Worm (Caenorhabditis elegans) whole organism, L2 larva: ENCODE data around the gene spsb-2.

Experiments
- C34F6.9 ChIP-seq: fragments of 150-350 bp; optimal IDR thresholded peaks from 2 replicates; lab custom pipeline; 2014; ENCODE audit warnings: missing biosample characterization, missing genetic modification characterization
- alr-1 ChIP-seq: fragments of 150-350 bp; optimal IDR thresholded peaks from 2 replicates; lab custom pipeline; 2014; ENCODE audit warnings: missing biosample characterization, missing genetic modification characterization
- aly-2 ChIP-seq: fragments of 150-350 bp; optimal IDR thresholded peaks from 2 replicates; lab custom pipeline; 2014; ENCODE audit warnings: missing biosample characterization, missing genetic modification characterization
- ceh-16 ChIP-seq: fragments of 150-350 bp; optimal IDR thresholded peaks from 2 replicates; lab custom pipeline; 2014; ENCODE audit warnings: missing biosample characterization, missing genetic modification characterization
- ceh-82 ChIP-seq: fragments of 150-350 bp; optimal IDR thresholded peaks from 2 replicates; lab custom pipeline; 2014; ENCODE audit warnings: missing biosample characterization, missing genetic modification characterization
- fos-1 ChIP-seq: fragments of 150-350 bp; optimal IDR thresholded peaks from 2 replicates; lab custom pipeline; 2014; ENCODE audit warnings: missing biosample characterization, missing genetic modification characterization
- lin-13 ChIP-seq: fragments of 150-350 bp; optimal IDR thresholded peaks from 2 replicates; lab custom pipeline; 2014; ENCODE audit warnings: missing biosample characterization, missing genetic modification reagents, missing genetic modification characterization
- mab-5 ChIP-seq: fragments of 150-350 bp; optimal IDR thresholded peaks from 2 replicates; lab custom pipeline; 2014; ENCODE audit warnings: missing biosample characterization, missing genetic modification characterization
- nhr-11 ChIP-seq: fragments of 150-350 bp; optimal IDR thresholded peaks from 2 replicates; lab custom pipeline; 2014; ENCODE audit warnings: missing biosample characterization, missing genetic modification characterization
- nhr-77 ChIP-seq: fragments of 150-350 bp; optimal IDR thresholded peaks from 2 replicates; lab custom pipeline; 2014; ENCODE audit warnings: missing biosample characterization, missing genetic modification characterization
- sma-3 ChIP-seq: sonication (generic microtip); optimal IDR thresholded peaks from 2 replicates; lab custom pipeline; 2016; ENCODE audit warnings: missing genetic modification reagents, missing genetic modification characterization, missing compliant biosample characterization
- snpc-4 ChIP-seq: fragments of 150-350 bp; optimal IDR thresholded peaks from 2 replicates; lab custom pipeline; 2014; ENCODE audit warnings: missing biosample characterization, missing genetic modification characterization
- zag-1 ChIP-seq: fragments of 150-350 bp; optimal IDR thresholded peaks from 2 replicates; lab custom pipeline; 2014; ENCODE audit warnings: missing biosample characterization, missing genetic modification characterization

DNA sequence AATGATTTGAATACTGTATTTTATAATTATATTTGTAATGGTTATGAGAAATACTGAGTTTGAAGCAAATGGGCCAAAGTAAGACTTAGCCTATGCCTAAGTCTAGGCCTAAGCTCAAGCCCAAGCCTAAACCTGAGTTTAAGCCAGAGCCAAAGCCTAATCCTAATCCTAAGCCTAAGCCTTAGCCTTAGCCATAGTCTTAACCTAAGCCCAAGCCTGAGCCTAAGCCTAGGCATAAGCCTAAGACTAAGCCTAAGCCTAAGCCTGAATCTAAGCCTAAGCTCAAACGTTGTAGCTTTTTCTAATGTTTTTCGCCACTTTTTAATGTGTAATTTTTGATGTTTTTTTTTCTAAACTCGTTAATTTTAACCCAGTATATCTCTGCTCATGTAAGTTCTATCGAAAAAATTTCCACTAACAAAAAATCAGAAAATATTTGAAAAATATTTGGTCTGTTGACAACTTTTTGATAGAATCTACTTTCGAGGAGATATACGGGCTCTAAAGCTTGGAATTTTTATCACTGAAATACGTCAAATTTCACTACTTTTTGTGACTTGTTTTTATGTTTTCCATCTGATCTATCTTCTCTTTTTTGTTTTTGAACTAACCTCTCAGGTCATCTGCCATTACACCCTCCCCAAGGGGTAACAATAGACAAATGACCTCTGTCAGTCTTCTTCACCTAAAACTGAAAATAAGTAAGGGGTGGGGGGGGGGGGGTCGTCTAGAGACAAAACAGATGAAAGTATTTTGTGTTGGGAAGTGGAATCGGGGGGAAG is 25.9 kb upstream of the spsb-2 start:
- TF ChIP-seq lin-13 (no peak), nhr-77 (no peak), nhr-11 (no peak), fos-1 (tag; lab: Kevin White, UChicago) (no peak), ceh-82 (tag; lab: Kevin White, UChicago) (no peak), snpc-4 (tag; lab: Kevin White, UChicago) (no peak), mab-5 (tag; lab: Kevin White, UChicago) (no peak), ceh-16 (tag; lab: Kevin White, UChicago) (no peak), aly-2 (tag; lab: Kevin White, UChicago) (no peak), zag-1 (tag; lab: Kevin White, UChicago) (no peak), alr-1 (no peak), sma-3 (GFP tag; lab: Kevin White, UChicago) (no peak), C34F6.9 (tag; lab: Kevin White, UChicago) (no peak)
